Worm (Caenorhabditis elegans) whole organism, late embryonic: ENCODE results near the gene T04F3.1.

Source experiments
- C08G9.2 ChIP-seq: sonication (generic microtip); optimal IDR thresholded peaks from 2 replicates; lab custom pipeline; 2016; ENCODE audit warnings: mild to moderate bottlenecking, missing genetic modification characterization, moderate library complexity, missing compliant biosample characterization
- F13H6.1 ChIP-seq: sonication (generic microtip); optimal IDR thresholded peaks from 2 replicates; lab custom pipeline; 2016; ENCODE audit warnings: missing genetic modification characterization, missing compliant biosample characterization
- K02D7.2 ChIP-seq: sonication (generic microtip); optimal IDR thresholded peaks from 2 replicates; lab custom pipeline; 2017; ENCODE audit warnings: mild to moderate bottlenecking, missing genetic modification characterization, missing compliant biosample characterization
- K09A11.1 ChIP-seq: sonication (generic microtip); optimal IDR thresholded peaks from 2 replicates; lab custom pipeline; 2017; ENCODE audit warnings: antibody characterized with exemption, mild to moderate bottlenecking, missing genetic modification characterization, missing compliant biosample characterization; ENCODE audit not compliant: insufficient read depth
- T23F11.4 ChIP-seq: fragments of 200-800 bp; sonication (Bioruptor generic); optimal IDR thresholded peaks from 2 replicates; lab custom pipeline; 2018; ENCODE audit warnings: mild to moderate bottlenecking, missing genetic modification characterization, missing compliant biosample characterization
- Y22D7AL.16 ChIP-seq: sonication (generic microtip); optimal IDR thresholded peaks from 2 replicates; lab custom pipeline; 2016; ENCODE audit warnings: missing genetic modification characterization, missing compliant biosample characterization
- ama-1 ChIP-seq: fragments of 150-350 bp; optimal IDR thresholded peaks from 2 replicates; lab custom pipeline; 2014
- ceh-14 ChIP-seq: sonication (generic microtip); optimal IDR thresholded peaks from 2 replicates; lab custom pipeline; 2016; ENCODE audit warnings: missing genotype, missing genetic modification characterization, missing compliant biosample characterization
- ceh-18 ChIP-seq: sonication (generic microtip); optimal IDR thresholded peaks from 2 replicates; lab custom pipeline; 2016; ENCODE audit warnings: missing genetic modification characterization, missing compliant biosample characterization
- ceh-19 ChIP-seq: fragments of 200-800 bp; sonication (Bioruptor generic); optimal IDR thresholded peaks from 2 replicates; lab custom pipeline; 2018; ENCODE audit warnings: mild to moderate bottlenecking, missing genetic modification characterization, missing compliant biosample characterization
- ceh-2 ChIP-seq: sonication (generic microtip); optimal IDR thresholded peaks from 2 replicates; lab custom pipeline; 2016; ENCODE audit warnings: missing genotype, missing genetic modification characterization, missing compliant biosample characterization
- ceh-34 ChIP-seq: sonication (generic microtip); optimal IDR thresholded peaks from 2 replicates; lab custom pipeline; 2016; ENCODE audit warnings: mild to moderate bottlenecking, missing genetic modification characterization, missing compliant biosample characterization
- ceh-9 ChIP-seq: sonication (generic microtip); optimal IDR thresholded peaks from 2 replicates; lab custom pipeline; 2016; ENCODE audit warnings: mild to moderate bottlenecking, missing genetic modification characterization, inconsistent platforms, missing compliant biosample characterization
- dve-1 ChIP-seq: sonication (generic microtip); optimal IDR thresholded peaks from 2 replicates; lab custom pipeline; 2017; ENCODE audit warnings: antibody characterized with exemption, mild to moderate bottlenecking, missing genetic modification characterization, missing compliant biosample characterization
- elt-4 ChIP-seq: sonication (generic microtip); optimal IDR thresholded peaks from 2 replicates; lab custom pipeline; 2016; ENCODE audit warnings: missing genetic modification characterization, missing compliant biosample characterization
- ets-4 ChIP-seq: sonication (generic microtip); optimal IDR thresholded peaks from 2 replicates; lab custom pipeline; 2016; ENCODE audit warnings: missing genetic modification characterization, missing compliant biosample characterization
- fkh-10 ChIP-seq: fragments of 150-350 bp; optimal IDR thresholded peaks from 2 replicates; lab custom pipeline; 2014; ENCODE audit warnings: missing biosample characterization, missing genetic modification reagents, missing genetic modification characterization
- fkh-6 ChIP-seq: sonication (generic microtip); optimal IDR thresholded peaks from 2 replicates; lab custom pipeline; 2016; ENCODE audit warnings: missing genetic modification characterization, missing compliant biosample characterization
- gmeb-2 ChIP-seq: sonication (generic microtip); optimal IDR thresholded peaks from 2 replicates; lab custom pipeline; 2016; ENCODE audit warnings: missing genetic modification characterization, inconsistent platforms, missing compliant biosample characterization
- hlh-13 ChIP-seq: fragments of 200-800 bp; sonication (Bioruptor generic); optimal IDR thresholded peaks from 2 replicates; lab custom pipeline; 2018; ENCODE audit warnings: mild to moderate bottlenecking, missing genetic modification characterization, missing compliant biosample characterization
- lim-6 ChIP-seq: sonication (generic microtip); optimal IDR thresholded peaks from 2 replicates; lab custom pipeline; 2016; ENCODE audit warnings: missing genetic modification characterization, missing compliant biosample characterization
- madf-2 ChIP-seq: sonication (generic microtip); optimal IDR thresholded peaks from 2 replicates; lab custom pipeline; 2017; ENCODE audit warnings: missing genetic modification characterization, missing compliant biosample characterization
- mec-3 ChIP-seq: sonication (generic microtip); optimal IDR thresholded peaks from 2 replicates; lab custom pipeline; 2016; ENCODE audit warnings: borderline replicate concordance, missing genetic modification characterization, missing compliant biosample characterization
- nfya-1 ChIP-seq: sonication (generic microtip); optimal IDR thresholded peaks from 2 replicates; lab custom pipeline; 2017; ENCODE audit warnings: missing genetic modification characterization, mild to moderate bottlenecking, missing compliant biosample characterization, antibody characterized with exemption, moderate library complexity
- nhr-11 ChIP-seq: fragments of 150-350 bp; optimal IDR thresholded peaks from 2 replicates; lab custom pipeline; 2014; ENCODE audit warnings: missing biosample characterization, missing genetic modification characterization
- pha-2 ChIP-seq: sonication (generic microtip); optimal IDR thresholded peaks from 2 replicates; lab custom pipeline; 2017; ENCODE audit warnings: mild to moderate bottlenecking, missing genetic modification characterization, missing compliant biosample characterization
- pqm-1 ChIP-seq: sonication (generic microtip); optimal IDR thresholded peaks from 2 replicates; lab custom pipeline; 2016; ENCODE audit warnings: missing genetic modification characterization, missing compliant biosample characterization
- sox-2 ChIP-seq: fragments of 200-800 bp; sonication (Bioruptor generic); IDR thresholded peaks from 2 replicates; pipeline ENCODE4 v1.3.6; 2022; ENCODE audit warnings: missing genetic modification reagents, missing genetic modification characterization, missing compliant biosample characterization
- sox-4 ChIP-seq: sonication (generic microtip); optimal IDR thresholded peaks from 2 replicates; lab custom pipeline; 2017; ENCODE audit warnings: mild to moderate bottlenecking, missing genetic modification characterization, inconsistent platforms, missing compliant biosample characterization
- syd-9 ChIP-seq: sonication (generic microtip); optimal IDR thresholded peaks from 2 replicates; lab custom pipeline; 2016; ENCODE audit warnings: mild to moderate bottlenecking, missing genetic modification characterization, moderate library complexity, missing compliant biosample characterization
- tbx-2 ChIP-seq: sonication (generic microtip); optimal IDR thresholded peaks from 2 replicates; lab custom pipeline; 2016; ENCODE audit warnings: missing genetic modification characterization, missing compliant biosample characterization
- tbx-7 ChIP-seq: sonication (generic microtip); optimal IDR thresholded peaks from 2 replicates; lab custom pipeline; 2016; ENCODE audit warnings: missing genotype, missing genetic modification characterization, missing compliant biosample characterization
- unc-3 ChIP-seq, 2 experiments: fragments of 200-800 bp in 1 of 2; sonication (Bioruptor generic) in 1 of 2; sonication (generic microtip) in 1 of 2; conservative IDR thresholded peaks in 1 of 2; optimal IDR thresholded peaks in 1 of 2; 2 replicates each; pipeline versions ENCODE4 v1.3.6 to Lab custom; 2016 to 2022; ENCODE audit warnings: missing compliant biosample characterization in 2 of 2, missing genetic modification characterization in 2 of 2, missing genetic modification reagents in 1 of 2
- unc-55 ChIP-seq: sonication (generic microtip); optimal IDR thresholded peaks from 2 replicates; lab custom pipeline; 2017; ENCODE audit warnings: missing biosample characterization, missing genetic modification reagents, missing genetic modification characterization
- zip-5 ChIP-seq: sonication (generic microtip); optimal IDR thresholded peaks from 2 replicates; lab custom pipeline; 2016; ENCODE audit warnings: missing genetic modification characterization, missing compliant biosample characterization
- ztf-16 ChIP-seq: sonication (generic microtip); optimal IDR thresholded peaks from 2 replicates; lab custom pipeline; 2017; ENCODE audit warnings: missing genetic modification characterization, missing compliant biosample characterization

Gene T04F3.1

ce11 chrV:11767028-11767427 is 27.2 kb downstream of the T04F3.1 start, which contains the start of gene sel-11:
sel-11 (plus strand) TSS chrV:11767328.
- no peak for TF ChIP-seq Y22D7AL.16 (tag; lab: Kevin White, UChicago)
- TF ChIP-seq ama-1 (lab: Kevin White, UChicago), result no peak
- TF ChIP-seq unc-3 (GFP tag; conservative IDR thresholded peaks at IDR 0.05; lab: Robert Waterston, UW), result no peak
- TF ChIP-seq unc-3 (tag; optimal IDR thresholded peaks at IDR 0.05; lab: Kevin White, UChicago), result no peak
- TF ChIP-seq sox-2 (GFP tag; lab: Robert Waterston, UW), result no peak
- no peak for TF ChIP-seq nhr-11 (tag; lab: Kevin White, UChicago)
- TF ChIP-seq tbx-7, result no peak
- no peak for TF ChIP-seq pqm-1 (tag; lab: Kevin White, UChicago)
- TF ChIP-seq mec-3 (tag; lab: Kevin White, UChicago), result no peak

ce11 chrV:11769646-11770045 is 29.8 kb downstream of the T04F3.1 start:
- TF ChIP-seq hlh-13 (no peak), tbx-7 (no peak), ceh-14 (tag; lab: Kevin White, UChicago) (no peak), ceh-9 (tag; lab: Kevin White, UChicago) (no peak), ceh-34 (tag; lab: Kevin White, UChicago) (no peak), ceh-18 (tag; lab: Kevin White, UChicago) (no peak), T23F11.4 (GFP tag; lab: Kevin White, UChicago) (no peak), unc-3 (GFP tag; conservative IDR thresholded peaks at IDR 0.05; lab: Robert Waterston, UW) (no peak), unc-3 (tag; optimal IDR thresholded peaks at IDR 0.05; lab: Kevin White, UChicago) (no peak), nfya-1 (tag; lab: Kevin White, UChicago) (no peak), F13H6.1 (tag; lab: Kevin White, UChicago) (no peak), fkh-10 (no peak), K02D7.2 (tag; lab: Kevin White, UChicago) (no peak), pha-2 (tag; lab: Kevin White, UChicago) (no peak), mec-3 (tag; lab: Kevin White, UChicago) (no peak), ceh-2 (tag; lab: Kevin White, UChicago) (no peak)

ce11 chrV:11770053-11770517 is 30.2 kb downstream of the T04F3.1 start, which contains the start of gene F55A11.4:
F55A11.4 (plus strand) TSS chrV:11770467.
- TF ChIP-seq ceh-19 (GFP tag; lab: Kevin White, UChicago) (no peak), C08G9.2 (tag; lab: Kevin White, UChicago) (peak; percentile 29), Y22D7AL.16 (tag; lab: Kevin White, UChicago) (no peak), ets-4 (no peak), unc-55 (GFP tag; lab: Kevin White, UChicago) (no peak), tbx-2 (tag; lab: Kevin White, UChicago) (peak; percentile 8), K09A11.1 (tag; lab: Kevin White, UChicago) (no peak), sox-4 (tag; lab: Kevin White, UChicago) (no peak), elt-4 (no peak), dve-1 (no peak), K02D7.2 (tag; lab: Kevin White, UChicago) (no peak), fkh-6 (tag; lab: Kevin White, UChicago) (no peak)

- TF ChIP-seq madf-2 (tag; lab: Kevin White, UChicago) (no peak), ceh-18 (tag; lab: Kevin White, UChicago) (no peak), pqm-1 (tag; lab: Kevin White, UChicago) (no peak), nhr-11 (tag; lab: Kevin White, UChicago) (no peak), gmeb-2 (tag; lab: Kevin White, UChicago) (no peak), lim-6 (tag; lab: Kevin White, UChicago) (no peak), zip-5 (tag; lab: Kevin White, UChicago) (no peak), ama-1 (lab: Kevin White, UChicago) (no peak), syd-9 (tag; lab: Kevin White, UChicago) (no peak), ztf-16 (tag; lab: Kevin White, UChicago) (no peak), elt-4 (no peak)
Measured at ce11 chrV:11773420-11773819, 33.6 kb downstream of the T04F3.1 start, which contains the start of gene bus-18. bus-18 (plus strand) TSS chrV:11773720.
